Worm (Caenorhabditis elegans) whole organism, L1 larva: ENCODE measurements around the gene lag-1.

Source experiments
- C34B4.2 ChIP-seq: sonication (generic microtip); optimal IDR thresholded peaks from 2 replicates; lab custom pipeline; 2017; ENCODE audit warnings: mild to moderate bottlenecking, missing genetic modification characterization, missing compliant biosample characterization
- Y116A8C.19 ChIP-seq: sonication (generic microtip); optimal IDR thresholded peaks from 2 replicates; lab custom pipeline; 2016; ENCODE audit warnings: missing compliant biosample characterization, missing genetic modification characterization, borderline replicate concordance
- aha-1 ChIP-seq: fragments of 150-350 bp; optimal IDR thresholded peaks from 2 replicates; lab custom pipeline; 2014; ENCODE audit warnings: missing biosample characterization, missing genetic modification characterization
- aly-2 ChIP-seq: fragments of 150-350 bp; optimal IDR thresholded peaks from 2 replicates; lab custom pipeline; 2014; ENCODE audit warnings: missing biosample characterization, missing genetic modification characterization
- ama-1 ChIP-seq: fragments of 150-350 bp; optimal IDR thresholded peaks from 2 replicates; lab custom pipeline; 2014
- blmp-1 ChIP-seq: fragments of 150-350 bp; optimal IDR thresholded peaks from 2 replicates; lab custom pipeline; 2014; ENCODE audit warnings: missing biosample characterization, missing genetic modification characterization
- ceh-63 ChIP-seq: fragments of 200-800 bp; sonication (Bioruptor generic); optimal IDR thresholded peaks from 2 replicates; lab custom pipeline; 2018; ENCODE audit warnings: mild to moderate bottlenecking, missing genetic modification characterization, missing compliant biosample characterization
- ceh-82 ChIP-seq, 3 experiments: fragments of 150-350 bp in 1 of 3; sonication (generic microtip) in 2 of 3; optimal IDR thresholded peaks; 2 replicates each; lab custom pipeline; 2014 to 2017; ENCODE audit warnings: missing biosample characterization in 3 of 3, missing genetic modification characterization in 3 of 3
- dsc-1 ChIP-seq: sonication (generic microtip); optimal IDR thresholded peaks from 2 replicates; lab custom pipeline; 2016; ENCODE audit warnings: mild to moderate bottlenecking, missing genetic modification characterization, missing compliant biosample characterization
- efl-1 ChIP-seq, 4 experiments: fragments of 150-350 bp; optimal IDR thresholded peaks in 3 of 4; peaks in 1 of 4; 1 replicate in 1 of 4; 2 replicates in 3 of 4; lab custom pipeline; 2014; ENCODE audit warnings: missing biosample characterization in 2 of 4, missing genetic modification characterization in 2 of 4, missing genetic modification reagents in 2 of 4
- egl-27 ChIP-seq, 2 experiments: fragments of 150-350 bp in 1 of 2; sonication (generic microtip); optimal IDR thresholded peaks; 3 replicates each; lab custom pipeline; 2017 to 2018; ENCODE audit warnings: missing biosample characterization in 2 of 2, missing genetic modification characterization in 2 of 2, missing genetic modification reagents in 2 of 2
- fkh-8 ChIP-seq: sonication (generic microtip); optimal IDR thresholded peaks from 2 replicates; lab custom pipeline; 2016; ENCODE audit warnings: mild to moderate bottlenecking, missing genetic modification characterization, missing compliant biosample characterization
- grh-1 ChIP-seq: fragments of 200-800 bp; sonication (Bioruptor generic); IDR thresholded peaks from 2 replicates; pipeline ENCODE4 v1.3.6; 2022; ENCODE audit warnings: missing genetic modification reagents, missing genetic modification characterization, missing compliant biosample characterization
- irx-1 ChIP-seq: sonication (generic microtip); optimal IDR thresholded peaks from 2 replicates; lab custom pipeline; 2016; ENCODE audit warnings: missing genetic modification characterization, missing compliant biosample characterization
- isw-1 ChIP-seq: fragments of 200-800 bp; sonication (Bioruptor generic); IDR thresholded peaks from 2 replicates; pipeline ENCODE4 v1.3.6; 2022; ENCODE audit warnings: missing genetic modification characterization, missing compliant biosample characterization
- jun-1 ChIP-seq: fragments of 150-350 bp; optimal IDR thresholded peaks from 2 replicates; lab custom pipeline; 2014; ENCODE audit warnings: missing biosample characterization, missing genetic modification reagents, missing genetic modification characterization
- lin-13 ChIP-seq: fragments of 150-350 bp; optimal IDR thresholded peaks from 2 replicates; lab custom pipeline; 2014; ENCODE audit warnings: missing biosample characterization, missing genetic modification reagents, missing genetic modification characterization
- lin-15B ChIP-seq: fragments of 150-350 bp; sonication (generic microtip); optimal IDR thresholded peaks from 3 replicates; lab custom pipeline; 2014; ENCODE audit warnings: missing biosample characterization, missing genetic modification characterization
- lin-39 ChIP-seq: fragments of 150-350 bp; optimal IDR thresholded peaks from 2 replicates; lab custom pipeline; 2014; ENCODE audit warnings: missing biosample characterization, missing genetic modification reagents, missing genetic modification characterization
- mdl-1 ChIP-seq, 2 experiments: fragments of 150-350 bp; optimal IDR thresholded peaks; 2 replicates each; lab custom pipeline; 2014 to 2017; ENCODE audit warnings: missing biosample characterization in 2 of 2, missing genetic modification characterization in 2 of 2, inconsistent platforms in 1 of 2
- mef-2 ChIP-seq: fragments of 150-350 bp; optimal IDR thresholded peaks from 2 replicates; lab custom pipeline; 2014; ENCODE audit warnings: missing biosample characterization, missing genetic modification characterization
- nhr-11 ChIP-seq: fragments of 150-350 bp; optimal IDR thresholded peaks from 2 replicates; lab custom pipeline; 2014; ENCODE audit warnings: missing biosample characterization, missing genetic modification characterization
- nhr-19 ChIP-seq: fragments of 200-800 bp; sonication (Bioruptor generic); conservative IDR thresholded peaks from 2 replicates; pipeline ENCODE4 v1.3.6; 2022; ENCODE audit warnings: missing genetic modification characterization, missing compliant biosample characterization
- nhr-20 ChIP-seq: sonication (generic microtip); optimal IDR thresholded peaks from 2 replicates; lab custom pipeline; 2016; ENCODE audit warnings: mild to moderate bottlenecking, missing genetic modification characterization, missing compliant biosample characterization
- nhr-237 ChIP-seq: fragments of 150-350 bp; optimal IDR thresholded peaks from 2 replicates; lab custom pipeline; 2014; ENCODE audit warnings: missing biosample characterization, missing genetic modification characterization
- nhr-71 ChIP-seq: sonication (generic microtip); optimal IDR thresholded peaks from 2 replicates; lab custom pipeline; 2016; ENCODE audit warnings: mild to moderate bottlenecking, missing genetic modification characterization, moderate library complexity, missing compliant biosample characterization
- nhr-84 ChIP-seq: sonication (generic microtip); optimal IDR thresholded peaks from 2 replicates; lab custom pipeline; 2017; ENCODE audit warnings: missing biosample characterization, missing genetic modification characterization
- nhr-85 ChIP-seq: sonication (generic microtip); peaks from one replicate; lab custom pipeline; 2016; ENCODE audit warnings: missing genetic modification characterization, inconsistent platforms, missing compliant biosample characterization
- pax-3 ChIP-seq: fragments of 200-800 bp; sonication (Bioruptor generic); optimal IDR thresholded peaks from 2 replicates; lab custom pipeline; 2018; ENCODE audit warnings: mild to moderate bottlenecking, missing genetic modification characterization, moderate library complexity, missing compliant biosample characterization
- rnt-1 ChIP-seq: sonication (generic microtip); optimal IDR thresholded peaks from 2 replicates; lab custom pipeline; 2016; ENCODE audit warnings: mild to moderate bottlenecking, missing genetic modification characterization, moderate library complexity, missing compliant biosample characterization
- snpc-4 ChIP-seq: fragments of 150-350 bp; optimal IDR thresholded peaks from 2 replicates; lab custom pipeline; 2014; ENCODE audit warnings: missing biosample characterization, missing genetic modification characterization
- snu-23 ChIP-seq: sonication (generic microtip); optimal IDR thresholded peaks from 2 replicates; lab custom pipeline; 2016; ENCODE audit warnings: missing genetic modification characterization, missing compliant biosample characterization
- sox-4 ChIP-seq: sonication (generic microtip); optimal IDR thresholded peaks from 2 replicates; lab custom pipeline; 2016; ENCODE audit warnings: missing genetic modification characterization, missing compliant biosample characterization
- sup-37 ChIP-seq: fragments of 200-800 bp; sonication (Bioruptor generic); optimal IDR thresholded peaks from 2 replicates; lab custom pipeline; 2018; ENCODE audit warnings: mild to moderate bottlenecking, missing genetic modification characterization, missing compliant biosample characterization
- swsn-7 ChIP-seq: sonication (generic microtip); optimal IDR thresholded peaks from 2 replicates; lab custom pipeline; 2016; ENCODE audit warnings: missing genetic modification characterization, missing compliant biosample characterization
- tbx-2 ChIP-seq: sonication (generic microtip); optimal IDR thresholded peaks from 2 replicates; lab custom pipeline; 2016; ENCODE audit warnings: missing genetic modification characterization, missing compliant biosample characterization
- tlp-1 ChIP-seq: fragments of 150-350 bp; optimal IDR thresholded peaks from 2 replicates; lab custom pipeline; 2014; ENCODE audit warnings: missing biosample characterization, missing genetic modification characterization
- unc-130 ChIP-seq: fragments of 150-350 bp; optimal IDR thresholded peaks from 2 replicates; lab custom pipeline; 2017; ENCODE audit warnings: missing biosample characterization, missing genetic modification characterization, inconsistent platforms
- unc-30 ChIP-seq: sonication (generic microtip); optimal IDR thresholded peaks from 2 replicates; lab custom pipeline; 2017; ENCODE audit warnings: missing biosample characterization, missing genetic modification characterization
- unc-62 ChIP-seq: fragments of 150-350 bp; optimal IDR thresholded peaks from 2 replicates; lab custom pipeline; 2014; ENCODE audit warnings: missing biosample characterization, missing genetic modification reagents, missing genetic modification characterization
- unc-86 ChIP-seq: sonication (generic microtip); optimal IDR thresholded peaks from 2 replicates; lab custom pipeline; 2016; ENCODE audit warnings: missing genetic modification characterization, missing compliant biosample characterization
- unc-98 ChIP-seq: fragments of 200-800 bp; sonication (Bioruptor generic); IDR thresholded peaks from 2 replicates; pipeline ENCODE4 v1.3.6; 2022; ENCODE audit warnings: missing genetic modification characterization, missing compliant biosample characterization
- vab-15 ChIP-seq: sonication (generic microtip); optimal IDR thresholded peaks from 2 replicates; lab custom pipeline; 2017; ENCODE audit warnings: missing genotype, mild to moderate bottlenecking, missing genetic modification characterization, missing compliant biosample characterization

The lag-1 gene

ce11 chrIV:6135592-6135991 lies 40.4 kb downstream of the lag-1 start:
- TF ChIP-seq unc-86 (tag; lab: Kevin White, UChicago) (no peak), efl-1 (optimal IDR thresholded peaks at IDR 0.05; lab: Kevin White, UChicago) (no peak), efl-1 (GFP tag; optimal IDR thresholded peaks at IDR 0.05 in 1 of 2; lab: Kevin White, UChicago) (peak in 1 of 2 experiments; percentile 31)

ce11 chrIV:6140700-6141099 lies 45.5 kb downstream of the lag-1 start:
- TF ChIP-seq lin-13 (GFP tag; lab: Kevin White, UChicago) (no peak), mdl-1 (tag; optimal IDR thresholded peaks at IDR 0.05; lab: Kevin White, UChicago) (no peak), unc-62 (no peak), efl-1 (optimal IDR thresholded peaks at IDR 0.05; lab: Kevin White, UChicago) (no peak), efl-1 (GFP tag; optimal IDR thresholded peaks at IDR 0.05 in 1 of 2; lab: Kevin White, UChicago) (peak in 1 of 2 experiments; percentile 48), nhr-11 (tag; lab: Kevin White, UChicago) (no peak), jun-1 (tag; lab: Kevin White, UChicago) (no peak)
- TF ChIP-seq, all 84 proteins: peak for 1

DNA sequence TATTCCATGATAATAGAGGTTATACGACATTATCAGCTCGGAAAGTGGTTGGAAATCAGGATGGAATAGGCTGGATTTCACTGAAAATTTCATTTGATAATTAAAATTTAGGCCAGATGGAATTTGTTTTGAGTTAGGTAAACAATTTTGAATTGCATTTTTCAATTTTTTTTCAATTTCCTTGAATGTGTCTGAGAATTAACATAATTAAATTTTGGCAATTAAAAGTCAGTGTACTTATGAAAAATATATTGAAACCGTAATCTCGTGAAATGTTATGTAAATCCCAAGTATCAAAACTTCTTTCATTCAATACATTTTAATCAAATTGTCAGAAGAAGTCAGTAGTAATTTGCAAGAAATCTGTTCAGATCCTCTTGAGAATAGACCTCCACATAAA lies 50.8 kb downstream of the lag-1 start:
- no peak for TF ChIP-seq ceh-82 (tag; optimal IDR thresholded peaks at IDR 0.05; lab: Kevin White, UChicago)

ce11 chrIV:6149359-6149758 lies 54.2 kb downstream of the lag-1 start:
- TF ChIP-seq sup-37 (GFP tag; lab: Kevin White, UChicago) = no peak
- TF ChIP-seq unc-98 (GFP tag; lab: Robert Waterston, UW) = no peak
- no peak for TF ChIP-seq nhr-20 (tag; lab: Kevin White, UChicago)
- TF ChIP-seq tlp-1 (tag; lab: Kevin White, UChicago) = no peak
- no peak for TF ChIP-seq vab-15 (tag; lab: Kevin White, UChicago)
- TF ChIP-seq nhr-237 (tag; lab: Kevin White, UChicago) = no peak
- TF ChIP-seq grh-1 (GFP tag; lab: Robert Waterston, UW) = no peak
- no peak for TF ChIP-seq aly-2 (tag; lab: Kevin White, UChicago)
- TF ChIP-seq pax-3 (tag; lab: Kevin White, UChicago) = peak; percentile 33
- TF ChIP-seq dsc-1 (tag; lab: Kevin White, UChicago) = peak; percentile 93
- no peak for TF ChIP-seq aha-1
- no peak for TF ChIP-seq ceh-63 (GFP tag; lab: Kevin White, UChicago)
- no peak for TF ChIP-seq snu-23
- no peak for TF ChIP-seq lin-39 (tag; lab: Kevin White, UChicago)
- no peak for TF ChIP-seq swsn-7 (tag; lab: Kevin White, UChicago)
- no peak for TF ChIP-seq blmp-1 (tag; lab: Kevin White, UChicago)
- TF ChIP-seq rnt-1 (tag; lab: Kevin White, UChicago) = no peak
- no peak for TF ChIP-seq Y116A8C.19 (tag; lab: Kevin White, UChicago)
- TF ChIP-seq nhr-84 (tag; lab: Kevin White, UChicago) = no peak
- TF ChIP-seq C34B4.2 (tag; lab: Kevin White, UChicago) = no peak
- TF ChIP-seq snpc-4 (tag; lab: Kevin White, UChicago) = no peak
- no peak for TF ChIP-seq isw-1 (GFP tag; lab: Robert Waterston, UW)
- TF ChIP-seq fkh-8 (tag; lab: Kevin White, UChicago) = peak; percentile 49
- TF ChIP-seq nhr-85 = no peak
- TF ChIP-seq lin-15B (tag; lab: Kevin White, UChicago) = no peak

- TF ChIP-seq nhr-84 (tag; lab: Kevin White, UChicago) (no peak), sox-4 (tag; lab: Kevin White, UChicago) (no peak), nhr-71 (no peak), nhr-19 (no peak), unc-130 (tag; lab: Kevin White, UChicago) (no peak), ama-1 (lab: Kevin White, UChicago) (no peak), tlp-1 (tag; lab: Kevin White, UChicago) (no peak), lin-39 (tag; lab: Kevin White, UChicago) (no peak), lin-13 (GFP tag; lab: Kevin White, UChicago) (no peak), tbx-2 (tag; lab: Kevin White, UChicago) (no peak), irx-1 (tag; lab: Kevin White, UChicago) (no peak), mef-2 (no peak), unc-30 (tag; lab: Kevin White, UChicago) (no peak), ceh-82 (tag; optimal IDR thresholded peaks at IDR 0.05; lab: Kevin White, UChicago) (no peak), unc-98 (GFP tag; lab: Robert Waterston, UW) (no peak), egl-27 (tag; optimal IDR thresholded peaks at IDR 0.05; lab: Kevin White, UChicago) (no peak), dsc-1 (tag; lab: Kevin White, UChicago) (no peak)
Observed at ce11 chrIV:6151513-6151912, 56.3 kb downstream of the lag-1 start, which contains the start of gene C11D2.3. TSS of gene C11D2.3 (plus strand) at chrIV:6151813.
